Worm (Caenorhabditis elegans) whole organism, young adult: ENCODE measurements around the gene npp-21.

Experiments
- B0019.2 ChIP-seq: fragments of 200-800 bp; sonication (Bioruptor generic); conservative IDR thresholded peaks from 2 replicates; pipeline ENCODE4 v1.3.6; 2022; ENCODE audit warnings: missing genetic modification reagents, missing genetic modification characterization, missing compliant biosample characterization
- B0035.1 ChIP-seq: sonication (generic microtip); optimal IDR thresholded peaks from 2 replicates; lab custom pipeline; 2016; ENCODE audit warnings: missing genetic modification characterization, mild to moderate bottlenecking, missing compliant biosample characterization, missing genotype, missing genetic modification reagents
- B0261.1 ChIP-seq: sonication (generic microtip); optimal IDR thresholded peaks from 2 replicates; lab custom pipeline; 2016; ENCODE audit warnings: mild to moderate bottlenecking, missing genetic modification characterization, moderate library complexity, missing compliant biosample characterization
- C06A6.2 ChIP-seq: fragments of 200-800 bp; sonication (Bioruptor generic); conservative IDR thresholded peaks from 2 replicates; pipeline ENCODE4 v1.3.6; 2022; ENCODE audit warnings: missing genetic modification characterization, missing compliant biosample characterization
- F37B4.10 ChIP-seq: fragments of 200-800 bp; sonication (Bioruptor generic); IDR thresholded peaks from 2 replicates; pipeline ENCODE4 v1.3.6; 2022; ENCODE audit warnings: missing genetic modification characterization, missing compliant biosample characterization
- F39B2.1 ChIP-seq: fragments of 200-800 bp; sonication (Bioruptor generic); IDR thresholded peaks from 2 replicates; pipeline ENCODE4 v1.3.6; 2022; ENCODE audit warnings: missing genetic modification reagents, missing genetic modification characterization, missing compliant biosample characterization
- F55B11.4 ChIP-seq: sonication (generic microtip); optimal IDR thresholded peaks from 2 replicates; lab custom pipeline; 2016; ENCODE audit warnings: missing compliant biosample characterization, missing genetic modification characterization, borderline replicate concordance; ENCODE audit not compliant: insufficient read depth
- F57A8.1 ChIP-seq: fragments of 200-800 bp; sonication (Bioruptor generic); optimal IDR thresholded peaks from 2 replicates; lab custom pipeline; 2018; ENCODE audit warnings: mild to moderate bottlenecking, missing genetic modification characterization, moderate library complexity, missing compliant biosample characterization
- K12H6.12 ChIP-seq: fragments of 200-800 bp; sonication (Bioruptor generic); optimal IDR thresholded peaks from 2 replicates; lab custom pipeline; 2018; ENCODE audit warnings: mild to moderate bottlenecking, missing genetic modification characterization, missing compliant biosample characterization
- Y67H2A.10 ChIP-seq: fragments of 200-800 bp; sonication (Bioruptor generic); conservative IDR thresholded peaks from 2 replicates; pipeline ENCODE4 v1.3.6; 2022; ENCODE audit warnings: missing genetic modification reagents, missing genetic modification characterization, missing compliant biosample characterization
- Y79H2A.3 ChIP-seq: fragments of 200-800 bp; sonication (Bioruptor generic); conservative IDR thresholded peaks from 2 replicates; pipeline ENCODE4 v1.3.6; 2022; ENCODE audit warnings: missing genetic modification reagents, missing genetic modification characterization, missing compliant biosample characterization
- Y95B8A.8 ChIP-seq: fragments of 200-800 bp; sonication (Bioruptor generic); IDR thresholded peaks from 2 replicates; pipeline ENCODE4 v1.3.6; 2022; ENCODE audit warnings: missing genetic modification reagents, missing genetic modification characterization, missing compliant biosample characterization
- attf-3 ChIP-seq: fragments of 200-800 bp; sonication (Bioruptor generic); conservative IDR thresholded peaks from 2 replicates; pipeline ENCODE4 v1.3.6; 2022; ENCODE audit warnings: missing genetic modification reagents, missing genetic modification characterization, missing compliant biosample characterization
- attf-6 ChIP-seq: fragments of 200-800 bp; sonication (Bioruptor generic); IDR thresholded peaks from 2 replicates; pipeline ENCODE4 v1.3.6; 2022; ENCODE audit warnings: missing genetic modification reagents, missing genetic modification characterization, missing compliant biosample characterization
- bed-1 ChIP-seq: fragments of 200-800 bp; sonication (Bioruptor generic); IDR thresholded peaks from 2 replicates; pipeline ENCODE4 v1.3.6; 2022; ENCODE audit warnings: missing genetic modification reagents, missing genetic modification characterization, missing compliant biosample characterization
- ccch-3 ChIP-seq: fragments of 200-800 bp; sonication (Bioruptor generic); optimal IDR thresholded peaks from 2 replicates; lab custom pipeline; 2018; ENCODE audit warnings: mild to moderate bottlenecking, missing genetic modification characterization, missing compliant biosample characterization
- ceh-100 ChIP-seq: fragments of 200-800 bp; sonication (Bioruptor generic); IDR thresholded peaks from 2 replicates; pipeline ENCODE4 v1.3.6; 2022; ENCODE audit warnings: missing genetic modification reagents, missing genetic modification characterization, missing compliant biosample characterization
- ceh-58 ChIP-seq: fragments of 200-800 bp; sonication (Bioruptor generic); IDR thresholded peaks from 2 replicates; pipeline ENCODE4 v1.3.6; 2022; ENCODE audit warnings: missing genetic modification characterization, missing compliant biosample characterization
- ceh-91 ChIP-seq: fragments of 200-800 bp; sonication (Bioruptor generic); IDR thresholded peaks from 2 replicates; pipeline ENCODE4 v1.3.6; 2022; ENCODE audit warnings: missing genetic modification reagents, missing genetic modification characterization, missing compliant biosample characterization
- chd-7 ChIP-seq: sonication (generic microtip); optimal IDR thresholded peaks from 2 replicates; lab custom pipeline; 2016; ENCODE audit warnings: mild to moderate bottlenecking, missing genetic modification characterization, moderate library complexity, missing compliant biosample characterization
- die-1 ChIP-seq: sonication (generic microtip); optimal IDR thresholded peaks from 2 replicates; lab custom pipeline; 2016; ENCODE audit warnings: missing genotype, mild to moderate bottlenecking, missing genetic modification characterization, missing compliant biosample characterization
- dox-1 ChIP-seq: fragments of 200-800 bp; sonication (Bioruptor generic); IDR thresholded peaks from 2 replicates; pipeline ENCODE4 v1.3.6; 2022; ENCODE audit warnings: missing genetic modification reagents, missing genetic modification characterization, missing compliant biosample characterization
- dpff-1 ChIP-seq: sonication (generic microtip); optimal IDR thresholded peaks from 2 replicates; lab custom pipeline; 2017; ENCODE audit warnings: mild to moderate bottlenecking, missing genetic modification characterization, missing compliant biosample characterization
- dpl-1 ChIP-seq: fragments of 150-350 bp; optimal IDR thresholded peaks from 2 replicates; lab custom pipeline; 2014; ENCODE audit warnings: missing biosample characterization, missing genetic modification reagents, missing genetic modification characterization
- egrh-3 ChIP-seq: fragments of 200-800 bp; sonication (Bioruptor generic); IDR thresholded peaks from 2 replicates; pipeline ENCODE4 v1.3.6; 2022; ENCODE audit warnings: missing genetic modification reagents, missing genetic modification characterization, missing compliant biosample characterization
- ekl-4 ChIP-seq: fragments of 200-800 bp; sonication (Bioruptor generic); IDR thresholded peaks from 2 replicates; pipeline ENCODE4 v1.3.6; 2022; ENCODE audit warnings: missing genetic modification reagents, missing genetic modification characterization, missing compliant biosample characterization
- fkh-3 ChIP-seq: sonication (generic microtip); optimal IDR thresholded peaks from 2 replicates; lab custom pipeline; 2016; ENCODE audit warnings: mild to moderate bottlenecking, missing genetic modification characterization, missing compliant biosample characterization
- gei-17 ChIP-seq: fragments of 200-800 bp; sonication (Bioruptor generic); optimal IDR thresholded peaks from 2 replicates; lab custom pipeline; 2018; ENCODE audit warnings: mild to moderate bottlenecking, missing genetic modification characterization, missing compliant biosample characterization
- hlh-12 ChIP-seq: sonication (generic microtip); optimal IDR thresholded peaks from 2 replicates; lab custom pipeline; 2016; ENCODE audit warnings: missing genetic modification characterization, missing compliant biosample characterization
- hmg-1.2 ChIP-seq: fragments of 200-800 bp; sonication (Bioruptor generic); IDR thresholded peaks from 2 replicates; pipeline ENCODE4 v1.3.6; 2022; ENCODE audit warnings: missing genetic modification reagents, missing genetic modification characterization, missing compliant biosample characterization
- hmg-20 ChIP-seq: fragments of 200-800 bp; sonication (Bioruptor generic); IDR thresholded peaks from 2 replicates; pipeline ENCODE4 v1.3.6; 2022; ENCODE audit warnings: missing genetic modification reagents, missing genetic modification characterization, missing compliant biosample characterization
- hsf-1 ChIP-seq: fragments of 200-800 bp; sonication (Bioruptor generic); IDR thresholded peaks from 2 replicates; pipeline ENCODE4 v1.3.6; 2022; ENCODE audit warnings: missing genetic modification reagents, missing genetic modification characterization, missing compliant biosample characterization
- lin-54 ChIP-seq: fragments of 200-800 bp; sonication (Bioruptor generic); optimal IDR thresholded peaks from 2 replicates; lab custom pipeline; 2018; ENCODE audit warnings: mild to moderate bottlenecking, missing genetic modification characterization, missing compliant biosample characterization
- lsy-27 ChIP-seq: sonication (generic microtip); optimal IDR thresholded peaks from 2 replicates; lab custom pipeline; 2017; ENCODE audit warnings: missing genetic modification characterization, mild to moderate bottlenecking, missing compliant biosample characterization, antibody characterized with exemption, missing genotype, borderline replicate concordance; ENCODE audit not compliant: insufficient read depth
- madf-10 ChIP-seq: sonication (generic microtip); optimal IDR thresholded peaks from 2 replicates; lab custom pipeline; 2016; ENCODE audit warnings: mild to moderate bottlenecking, missing genetic modification characterization, missing compliant biosample characterization
- mes-4 ChIP-seq: sonication (generic microtip); optimal IDR thresholded peaks from 2 replicates; lab custom pipeline; 2016; ENCODE audit warnings: missing genotype, missing genetic modification characterization, missing compliant biosample characterization
- nhr-120 ChIP-seq: fragments of 200-800 bp; sonication (Bioruptor generic); IDR thresholded peaks from 2 replicates; pipeline ENCODE4 v1.3.6; 2022; ENCODE audit warnings: missing genetic modification characterization, missing compliant biosample characterization
- nhr-179 ChIP-seq: sonication (generic microtip); optimal IDR thresholded peaks from 2 replicates; lab custom pipeline; 2016; ENCODE audit warnings: mild to moderate bottlenecking, missing genetic modification characterization, missing compliant biosample characterization
- nhr-80 ChIP-seq: sonication (generic microtip); optimal IDR thresholded peaks from 2 replicates; lab custom pipeline; 2016; ENCODE audit warnings: missing genetic modification characterization, missing compliant biosample characterization
- nhr-90 ChIP-seq: sonication (generic microtip); optimal IDR thresholded peaks from 2 replicates; lab custom pipeline; 2016; ENCODE audit warnings: missing genotype, mild to moderate bottlenecking, missing genetic modification characterization, missing compliant biosample characterization
- pbrm-1 ChIP-seq: fragments of 200-800 bp; sonication (Bioruptor generic); IDR thresholded peaks from 2 replicates; pipeline ENCODE4 v1.3.6; 2022; ENCODE audit warnings: missing genetic modification reagents, missing genetic modification characterization, missing compliant biosample characterization
- pha-4 ChIP-seq: fragments of 150-350 bp; sonication (generic microtip); optimal IDR thresholded peaks from 2 replicates; lab custom pipeline; 2014; ENCODE audit warnings: missing biosample characterization, missing genetic modification reagents, missing genetic modification characterization
- sdz-38 ChIP-seq: sonication (generic microtip); optimal IDR thresholded peaks from 2 replicates; lab custom pipeline; 2016; ENCODE audit warnings: missing genotype, missing genetic modification characterization, missing compliant biosample characterization
- sea-2 ChIP-seq: fragments of 200-800 bp; sonication (Bioruptor generic); IDR thresholded peaks from 2 replicates; pipeline ENCODE4 v1.3.6; 2022; ENCODE audit warnings: missing genetic modification characterization, missing compliant biosample characterization
- tlf-1 ChIP-seq: fragments of 200-800 bp; sonication (Bioruptor generic); optimal IDR thresholded peaks from 2 replicates; lab custom pipeline; 2018; ENCODE audit warnings: mild to moderate bottlenecking, missing genetic modification characterization, missing compliant biosample characterization
- unc-130 ChIP-seq: sonication (generic microtip); optimal IDR thresholded peaks from 2 replicates; lab custom pipeline; 2016; ENCODE audit warnings: missing genetic modification reagents, missing genetic modification characterization, missing compliant biosample characterization
- unc-62 ChIP-seq: fragments of 150-350 bp; optimal IDR thresholded peaks from 2 replicates; lab custom pipeline; 2014; ENCODE audit warnings: missing biosample characterization, missing genetic modification reagents, missing genetic modification characterization
- xnd-1 ChIP-seq: sonication (generic microtip); optimal IDR thresholded peaks from 2 replicates; lab custom pipeline; 2016; ENCODE audit warnings: missing genotype, missing genetic modification reagents, missing genetic modification characterization, missing compliant biosample characterization
- ztf-22 ChIP-seq: fragments of 200-800 bp; sonication (Bioruptor generic); optimal IDR thresholded peaks from 2 replicates; lab custom pipeline; 2018; ENCODE audit warnings: mild to moderate bottlenecking, missing genetic modification characterization, moderate library complexity, missing compliant biosample characterization
- ztf-28 ChIP-seq: fragments of 200-800 bp; sonication (Bioruptor generic); IDR thresholded peaks from 2 replicates; pipeline ENCODE4 v1.3.6; 2022; ENCODE audit warnings: missing genetic modification reagents, missing genetic modification characterization, missing compliant biosample characterization

Gene npp-21

DNA sequence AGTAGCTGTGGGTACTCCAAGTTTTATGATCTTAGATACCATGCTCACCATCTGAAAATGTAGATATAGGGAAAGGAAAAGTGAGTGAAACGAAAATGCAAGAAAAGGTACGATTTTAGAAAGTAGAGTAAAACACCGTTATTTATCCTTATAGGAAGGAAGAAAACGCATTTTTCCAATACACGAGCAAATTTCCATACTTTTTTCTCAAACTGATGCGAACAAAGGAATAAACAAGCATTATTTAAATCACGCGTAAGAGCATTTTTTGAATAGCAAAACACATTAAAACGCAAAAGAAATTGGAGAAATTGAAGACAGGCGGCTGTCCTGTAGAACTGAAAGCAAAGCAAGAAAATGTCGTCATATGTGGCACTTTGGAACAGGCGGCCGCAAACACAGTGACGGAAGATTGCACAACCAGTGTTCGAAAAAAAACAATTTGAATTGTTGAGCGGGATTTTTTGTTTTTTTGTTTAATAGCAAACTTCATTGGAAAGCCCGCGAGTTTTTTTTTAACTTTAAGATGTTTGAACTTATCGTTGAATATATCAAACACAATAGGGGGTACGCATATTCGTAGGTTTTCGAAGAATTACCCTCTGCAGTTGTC, 649 bp upstream of the npp-21 start, which contains the start of gene pgam-5 (continued):
- no peak for TF ChIP-seq Y67H2A.10 (GFP tag; lab: Robert Waterston, UW)
- TF ChIP-seq B0035.1, result no peak
- TF ChIP-seq hmg-20 (GFP tag; lab: Robert Waterston, UW), result no peak
- TF ChIP-seq attf-3 (GFP tag; lab: Robert Waterston, UW), result no peak
- no peak for TF ChIP-seq Y95B8A.8 (GFP tag; lab: Robert Waterston, UW)
- no peak for TF ChIP-seq ceh-100 (GFP tag; lab: Robert Waterston, UW)
- no peak for TF ChIP-seq F57A8.1 (GFP tag; lab: Kevin White, UChicago)
- TF ChIP-seq nhr-80 (tag; lab: Kevin White, UChicago), result no peak
- peak; percentile 71; the same call in 1 of the 2 replicates for TF ChIP-seq ceh-91 (GFP tag; lab: Robert Waterston, UW)
- peak; percentile 61 for TF ChIP-seq xnd-1 (tag; lab: Kevin White, UChicago)
- TF ChIP-seq F37B4.10 (GFP tag; lab: Robert Waterston, UW), result no peak
- no peak for TF ChIP-seq hlh-12 (tag; lab: Kevin White, UChicago)
- TF ChIP-seq pbrm-1, result no peak
- TF ChIP-seq B0261.1, result no peak
- TF ChIP-seq nhr-90 (tag; lab: Kevin White, UChicago), result no peak
- no peak for TF ChIP-seq tlf-1
- no peak for TF ChIP-seq sdz-38 (tag; lab: Kevin White, UChicago)
- TF ChIP-seq unc-62 (GFP tag; lab: Kevin White, UChicago), result no peak
- no peak for TF ChIP-seq ekl-4 (GFP tag; lab: Robert Waterston, UW)
- TF ChIP-seq C06A6.2 (GFP tag; lab: Robert Waterston, UW), result no peak
- TF ChIP-seq sea-2 (GFP tag; lab: Robert Waterston, UW), result no peak
- peak; percentile 37; the same call in 1 of the 2 replicates for TF ChIP-seq hmg-1.2
- no peak for TF ChIP-seq nhr-120 (GFP tag; lab: Robert Waterston, UW)
- no peak for TF ChIP-seq mes-4 (tag; lab: Kevin White, UChicago)
- no peak for TF ChIP-seq lsy-27 (tag; lab: Kevin White, UChicago)
- TF ChIP-seq pha-4 (tag; lab: Kevin White, UChicago), result no peak
- 0 out of 2 replicates have a peak, but pooled peaks have one; percentile 23 for TF ChIP-seq Y79H2A.3
- no peak for TF ChIP-seq F55B11.4 (tag; lab: Kevin White, UChicago)
- no peak for TF ChIP-seq K12H6.12 (tag; lab: Kevin White, UChicago)
- TF ChIP-seq madf-10 (tag; lab: Kevin White, UChicago), result no peak
- no peak for TF ChIP-seq attf-6
- TF ChIP-seq B0019.2 (GFP tag; lab: Robert Waterston, UW), result 0 out of 2 replicates have a peak, but pooled peaks have one; percentile 29
- TF ChIP-seq unc-130 (GFP tag; lab: Kevin White, UChicago), result no peak
- TF ChIP-seq bed-1 (GFP tag; lab: Robert Waterston, UW), result no peak
- no peak for TF ChIP-seq gei-17 (GFP tag; lab: Kevin White, UChicago)
- TF ChIP-seq lin-54 (GFP tag; lab: Kevin White, UChicago), result peak; percentile 72
- no peak for TF ChIP-seq egrh-3 (GFP tag; lab: Robert Waterston, UW)
- TF ChIP-seq fkh-3 (tag; lab: Kevin White, UChicago), result no peak
- no peak for TF ChIP-seq ceh-58 (GFP tag; lab: Robert Waterston, UW)
- TF ChIP-seq die-1 (tag; lab: Kevin White, UChicago), result no peak
- TF ChIP-seq ccch-3 (GFP tag; lab: Kevin White, UChicago), result no peak
- TF ChIP-seq hsf-1 (GFP tag; lab: Robert Waterston, UW), result no peak
- no peak for TF ChIP-seq dpff-1 (tag; lab: Kevin White, UChicago)
- TF ChIP-seq ztf-22 (GFP tag; lab: Kevin White, UChicago), result no peak
- no peak for TF ChIP-seq F39B2.1
- TF ChIP-seq chd-7 (tag; lab: Kevin White, UChicago), result no peak
- TF ChIP-seq ztf-28 (GFP tag; lab: Robert Waterston, UW), result no peak
- TF ChIP-seq nhr-179 (tag; lab: Kevin White, UChicago), result no peak
- peak; percentile 46 for TF ChIP-seq dox-1 (GFP tag; lab: Robert Waterston, UW)
- TF ChIP-seq dpl-1, result peak; percentile 51
